Fruit fly (Drosophila melanogaster): ENCODE data around the gene HDAC11.

Gene HDAC11

dm6 chr3R:24893320-24893955 lies 37.4 kb upstream of the HDAC11 start (continued):
- TF ChIP-seq Meics (GFP tag; optimal IDR thresholded peaks at IDR 0.05) (peak; percentile 82), nom (GFP tag; optimal IDR thresholded peaks at IDR 0.05) (peak; percentile 77), oc (tag; optimal IDR thresholded peaks at IDR 0.05) (peak; percentile 63), zfh1 (GFP tag; IDR thresholded peaks at IDR 0.05) (peak; percentile 66; the same call in 2 of the 3 replicates), CG3995 (GFP tag; optimal IDR thresholded peaks at IDR 0.05) (no peak), Opbp (GFP tag; IDR thresholded peaks at IDR 0.05; ENCODE audit: partially characterized antibody) (no peak), CG32772 (GFP tag; IDR thresholded peaks at IDR 0.05) (peak; percentile 34), YL-1 (GFP tag; optimal IDR thresholded peaks at IDR 0.05) (no peak), Dfd (GFP tag; optimal IDR thresholded peaks at IDR 0.05) (no peak), CG13624 (GFP tag; optimal IDR thresholded peaks at IDR 0.05) (no peak), Side (GFP tag; optimal IDR thresholded peaks at IDR 0.05) (no peak), twi (tag; optimal IDR thresholded peaks at IDR 0.05) (no peak), trh (GFP tag; optimal IDR thresholded peaks at IDR 0.05) (no peak), CG12744 (GFP tag; optimal IDR thresholded peaks at IDR 0.05) (no peak), fd3F (GFP tag; optimal IDR thresholded peaks at IDR 0.05) (peak; percentile 45), jigr1 (GFP tag; IDR thresholded peaks at IDR 0.05) (0 out of 3 replicates have a peak, but pooled peaks have one; percentile 58), bigmax (GFP tag; optimal IDR thresholded peaks at IDR 0.05) (no peak), nmo (GFP tag; optimal IDR thresholded peaks at IDR 0.05) (peak; percentile 95), abd-A (tag; optimal IDR thresholded peaks at IDR 0.05) (no peak), da (GFP tag; optimal IDR thresholded peaks at IDR 0.05) (no peak), Ravus (GFP tag; IDR thresholded peaks at IDR 0.05) (peak; percentile 17), eyg (GFP tag; optimal IDR thresholded peaks at IDR 0.05) (no peak), NK7.1 (GFP tag; optimal IDR thresholded peaks at IDR 0.05) (no peak), CG4707 (GFP tag; optimal IDR thresholded peaks at IDR 0.05) (no peak), Jarid2 (GFP tag; optimal IDR thresholded peaks at IDR 0.05) (peak; percentile 38), cwo (GFP tag; optimal IDR thresholded peaks at IDR 0.05) (peak; percentile 73), Pdp1 (GFP tag; optimal IDR thresholded peaks at IDR 0.05) (peak in 1 of 2 experiments; percentile 5), caup (GFP tag; optimal IDR thresholded peaks at IDR 0.05; ENCODE audit: severe bottlenecking) (peak; percentile 53), kay (GFP tag; optimal IDR thresholded peaks at IDR 0.05) (peak; percentile 68), Sox102F (GFP tag; optimal IDR thresholded peaks at IDR 0.05) (peak; percentile 74), Six4 (GFP tag; optimal IDR thresholded peaks at IDR 0.05) (peak; percentile 71), CG2678 (tag; optimal IDR thresholded peaks at IDR 0.05) (peak; percentile 93), CG10565 (GFP tag; optimal IDR thresholded peaks at IDR 0.05) (no peak), CG9797 (GFP tag; optimal IDR thresholded peaks at IDR 0.05) (no peak), dmrt99B (tag; optimal IDR thresholded peaks at IDR 0.05) (peak; percentile 92), Nf-YC (tag; optimal IDR thresholded peaks at IDR 0.05) (peak; percentile 68), sna (GFP tag; IDR thresholded peaks at IDR 0.05; ENCODE audit: partially characterized antibody) (no peak), Hey (tag; optimal IDR thresholded peaks at IDR 0.05) (no peak), NfI (GFP tag; optimal IDR thresholded peaks at IDR 0.05) (peak; percentile 40), CG30431 (GFP tag; optimal IDR thresholded peaks at IDR 0.05) (peak; percentile 18), disco-r (GFP tag; optimal IDR thresholded peaks at IDR 0.05) (no peak), H2.0 (GFP tag; IDR thresholded peaks at IDR 0.05) (peak; percentile 24; the same call in 1 of the 2 replicates), CG9437 (GFP tag; optimal IDR thresholded peaks at IDR 0.05) (peak; percentile 74), CG1024 (GFP tag; IDR thresholded peaks at IDR 0.05) (0 out of 2 replicates have a peak, but pooled peaks have one; percentile 2), CG4820 (GFP tag; optimal IDR thresholded peaks at IDR 0.05) (peak; percentile 58), ewg (GFP tag; optimal IDR thresholded peaks at IDR 0.05) (peak; percentile 31), Myb (GFP tag; optimal IDR thresholded peaks at IDR 0.05) (no peak), tx (GFP tag; optimal IDR thresholded peaks at IDR 0.05) (no peak), CG10462 (GFP tag; optimal IDR thresholded peaks at IDR 0.05) (no peak)
